Fruit fly (Drosophila melanogaster) Kc167 (cell line): ENCODE results near the gene CG32793.

Source experiments
- Myc ChIP-seq: fragments of >200 bp; optimal IDR thresholded peaks from 2 replicates; lab custom pipeline; 2017; ENCODE audit warnings: missing external identifiers
- Sin3A ChIP-seq: fragments of >200 bp; optimal IDR thresholded peaks from 2 replicates; lab custom pipeline; 2018; ENCODE audit warnings: missing external identifiers
- h ChIP-seq: fragments of >200 bp; optimal IDR thresholded peaks from 3 replicates; lab custom pipeline; 2018; ENCODE audit warnings: missing external identifiers
- insv ChIP-seq: fragments of >200 bp; optimal IDR thresholded peaks from 3 replicates; lab custom pipeline; 2018; ENCODE audit warnings: missing external identifiers
- psq ChIP-seq: fragments of >200 bp; optimal IDR thresholded peaks from 2 replicates; lab custom pipeline; 2017; ENCODE audit warnings: missing external identifiers
- ttk ChIP-seq: sonication (Bioruptor generic); optimal IDR thresholded peaks from 2 replicates; lab custom pipeline; 2017; ENCODE audit warnings: missing external identifiers

Gene CG32793

dm6 chrX:2929496-2929895 lies at the start of gene CG32793:
TSS of gene CG32793 (plus strand) at chrX:2929796.
- TF ChIP-seq Sin3A (lab: Kevin White, UChicago): no peak
- TF ChIP-seq ttk (lab: Kevin White, UChicago): no peak
- TF ChIP-seq insv (lab: Kevin White, UChicago): no peak
- TF ChIP-seq Myc (lab: Kevin White, UChicago): no peak
- no peak for TF ChIP-seq psq (lab: Kevin White, UChicago)
- TF ChIP-seq h (lab: Kevin White, UChicago): no peak

- TF ChIP-seq Sin3A (lab: Kevin White, UChicago): no peak
- no peak for TF ChIP-seq ttk (lab: Kevin White, UChicago)
- TF ChIP-seq psq (lab: Kevin White, UChicago): no peak
- TF ChIP-seq Myc (lab: Kevin White, UChicago): no peak
- no peak for TF ChIP-seq h (lab: Kevin White, UChicago)
- no peak for TF ChIP-seq insv (lab: Kevin White, UChicago)
Measured at dm6 chrX:2880660-2881059, 48.9 kb upstream of the CG32793 start.

- TF ChIP-seq Myc (lab: Kevin White, UChicago) (no peak), ttk (lab: Kevin White, UChicago) (no peak), psq (lab: Kevin White, UChicago) (no peak), insv (lab: Kevin White, UChicago) (no peak), Sin3A (lab: Kevin White, UChicago) (no peak), h (lab: Kevin White, UChicago) (no peak)
Measured at dm6 chrX:2882516-2882915, 47.1 kb upstream of the CG32793 start.

- no peak for TF ChIP-seq ttk (lab: Kevin White, UChicago)
- no peak for TF ChIP-seq h (lab: Kevin White, UChicago)
- no peak for TF ChIP-seq Sin3A (lab: Kevin White, UChicago)
- TF ChIP-seq psq (lab: Kevin White, UChicago): no peak
Measured at dm6 chrX:2883561-2883960, 46.0 kb upstream of the CG32793 start, which contains the start of gene CG14418. TSS of gene CG14418 (minus strand) at chrX:2883661.

- no peak for TF ChIP-seq Sin3A (lab: Kevin White, UChicago)
- TF ChIP-seq Myc (lab: Kevin White, UChicago): no peak
- no peak for TF ChIP-seq insv (lab: Kevin White, UChicago)
- TF ChIP-seq h (lab: Kevin White, UChicago): no peak
- no peak for TF ChIP-seq psq (lab: Kevin White, UChicago)
- TF ChIP-seq ttk (lab: Kevin White, UChicago): no peak
Measured at dm6 chrX:2885814-2886213, 43.8 kb upstream of the CG32793 start, which contains the start of gene CG14419. TSS of gene CG14419 (minus strand) at chrX:2885914.

dm6 chrX:2888211-2888610 lies 41.4 kb upstream of the CG32793 start:
- TF ChIP-seq Sin3A (lab: Kevin White, UChicago): no peak
- TF ChIP-seq psq (lab: Kevin White, UChicago): no peak
- TF ChIP-seq Myc (lab: Kevin White, UChicago): no peak
- TF ChIP-seq insv (lab: Kevin White, UChicago): no peak
- no peak for TF ChIP-seq ttk (lab: Kevin White, UChicago)
- no peak for TF ChIP-seq h (lab: Kevin White, UChicago)

dm6 chrX:2890468-2890867 lies 39.1 kb upstream of the CG32793 start, which contains the start of gene CG3526:
TSS of gene CG3526 (plus strand) at chrX:2890768.
- TF ChIP-seq Sin3A (lab: Kevin White, UChicago): no peak
- no peak for TF ChIP-seq psq (lab: Kevin White, UChicago)
- no peak for TF ChIP-seq Myc (lab: Kevin White, UChicago)
- no peak for TF ChIP-seq h (lab: Kevin White, UChicago)
- no peak for TF ChIP-seq insv (lab: Kevin White, UChicago)

- TF ChIP-seq Myc (lab: Kevin White, UChicago): no peak
- no peak for TF ChIP-seq h (lab: Kevin White, UChicago)
- TF ChIP-seq insv (lab: Kevin White, UChicago): no peak
- no peak for TF ChIP-seq psq (lab: Kevin White, UChicago)
Measured at dm6 chrX:2907105-2907694, 22.4 kb upstream of the CG32793 start.

- TF ChIP-seq psq (lab: Kevin White, UChicago) (no peak), ttk (lab: Kevin White, UChicago) (no peak), Sin3A (lab: Kevin White, UChicago) (no peak), Myc (lab: Kevin White, UChicago) (no peak), h (lab: Kevin White, UChicago) (no peak), insv (lab: Kevin White, UChicago) (no peak)
Measured at dm6 chrX:2912581-2912980, 17.0 kb upstream of the CG32793 start.

dm6 chrX:2914091-2914490 lies 15.5 kb upstream of the CG32793 start:
- no peak for TF ChIP-seq Sin3A (lab: Kevin White, UChicago)
- TF ChIP-seq Myc (lab: Kevin White, UChicago): no peak
- TF ChIP-seq insv (lab: Kevin White, UChicago): no peak
- TF ChIP-seq psq (lab: Kevin White, UChicago): no peak
- no peak for TF ChIP-seq ttk (lab: Kevin White, UChicago)
- no peak for TF ChIP-seq h (lab: Kevin White, UChicago)

dm6 chrX:2915108-2915507 lies 14.5 kb upstream of the CG32793 start:
- no peak for TF ChIP-seq Sin3A (lab: Kevin White, UChicago)
- TF ChIP-seq h (lab: Kevin White, UChicago): no peak
- TF ChIP-seq Myc (lab: Kevin White, UChicago): no peak
- TF ChIP-seq psq (lab: Kevin White, UChicago): no peak
- no peak for TF ChIP-seq insv (lab: Kevin White, UChicago)

dm6 chrX:2918551-2918950 lies 11.0 kb upstream of the CG32793 start:
- TF ChIP-seq ttk (lab: Kevin White, UChicago) (no peak), Myc (lab: Kevin White, UChicago) (no peak), Sin3A (lab: Kevin White, UChicago) (no peak), h (lab: Kevin White, UChicago) (no peak), psq (lab: Kevin White, UChicago) (no peak)
